Worm (Caenorhabditis elegans) whole organism, midembryonic: Measurements from ENCODE around the gene C03B1.2.

ENCODE experiments used
- T22C8.4 ChIP-seq: fragments of 200-800 bp; sonication (Bioruptor generic); IDR thresholded peaks from 2 replicates; pipeline ENCODE4 v1.3.6; 2022; ENCODE audit warnings: missing genetic modification characterization, missing compliant biosample characterization
- cog-1 ChIP-seq: sonication (generic microtip); optimal IDR thresholded peaks from 2 replicates; lab custom pipeline; 2016; ENCODE audit warnings: missing genetic modification characterization, missing compliant biosample characterization
- flt-1 ChIP-seq: fragments of 200-800 bp; sonication (Bioruptor generic); IDR thresholded peaks from 2 replicates; pipeline ENCODE4 v1.3.6; 2022; ENCODE audit warnings: missing genetic modification characterization, missing compliant biosample characterization
- klf-2 ChIP-seq: fragments of 200-800 bp; sonication (Bioruptor generic); conservative IDR thresholded peaks from 2 replicates; pipeline ENCODE4 v1.3.6; 2022; ENCODE audit warnings: missing genetic modification reagents, missing genetic modification characterization, missing compliant biosample characterization
- med-1 ChIP-seq: sonication (generic microtip); optimal IDR thresholded peaks from 2 replicates; lab custom pipeline; 2017; ENCODE audit warnings: missing genetic modification characterization, mild to moderate bottlenecking, missing compliant biosample characterization, antibody characterized with exemption, missing genetic modification reagents; ENCODE audit not compliant: insufficient read depth
- ref-1 ChIP-seq: fragments of 200-800 bp; sonication (Bioruptor generic); conservative IDR thresholded peaks from 2 replicates; pipeline ENCODE4 v1.3.6; 2022; ENCODE audit warnings: missing genetic modification reagents, missing genetic modification characterization, missing compliant biosample characterization
- tab-1 ChIP-seq: fragments of 200-800 bp; sonication (Bioruptor generic); IDR thresholded peaks from 2 replicates; pipeline ENCODE4 v1.3.6; 2022; ENCODE audit warnings: missing genetic modification characterization, missing compliant biosample characterization
- ztf-23 ChIP-seq: fragments of 200-800 bp; sonication (Bioruptor generic); IDR thresholded peaks from 2 replicates; pipeline ENCODE4 v1.3.6; 2022; ENCODE audit warnings: missing genetic modification reagents, missing genetic modification characterization, missing compliant biosample characterization
- ztf-29 ChIP-seq: fragments of 200-800 bp; sonication (Bioruptor generic); IDR thresholded peaks from 2 replicates; pipeline ENCODE4 v1.3.6; 2022; ENCODE audit warnings: missing genetic modification reagents, missing genetic modification characterization, missing compliant biosample characterization

Gene C03B1.2

DNA sequence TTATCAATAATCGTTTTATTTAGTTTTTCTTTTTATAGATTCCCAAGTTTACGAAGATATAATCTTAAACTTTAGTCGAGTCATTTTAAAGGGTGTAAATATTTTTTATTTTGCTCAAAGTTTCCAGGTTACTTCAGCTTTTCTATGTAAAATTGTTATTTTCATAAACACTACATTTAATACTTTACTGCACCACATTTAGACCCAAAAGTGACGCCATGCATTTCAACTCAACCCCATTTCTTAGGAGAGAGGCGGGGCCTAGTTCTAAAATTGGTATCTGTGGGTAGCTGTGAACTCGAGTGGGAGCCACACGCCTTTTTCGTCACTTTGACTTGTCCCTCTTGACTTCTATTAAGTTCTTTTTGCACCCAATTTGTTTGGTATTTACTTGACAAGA, 42.8 kb downstream of the C03B1.2 start, which contains the start of gene T22E5.1:
Gene T22E5.1 (plus strand): TSS at position 301 of the 400 bp plus-strand sequence.
- TF ChIP-seq ref-1 (GFP tag; lab: Robert Waterston, UW) = no peak
- TF ChIP-seq cog-1 = no peak

DNA sequence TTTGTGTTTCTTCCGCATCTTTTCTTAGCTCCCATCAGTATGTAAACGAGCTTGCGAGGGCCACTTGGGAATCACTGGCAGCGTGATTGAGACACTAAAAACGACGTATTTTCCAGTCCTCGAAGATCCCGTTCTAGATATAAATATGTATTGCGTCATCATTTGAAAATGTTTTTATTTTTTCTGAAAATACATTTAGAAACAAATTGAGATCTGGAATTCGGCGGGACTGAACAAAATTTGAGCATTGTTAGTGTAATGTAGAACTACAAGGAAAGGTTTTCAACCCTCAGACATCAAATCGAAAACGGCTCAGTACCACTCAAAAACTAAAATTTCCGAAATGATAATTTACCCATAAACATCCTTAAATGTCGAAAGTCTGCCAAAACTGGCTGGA, 43.8 kb downstream of the C03B1.2 start:
- TF ChIP-seq ztf-29 (GFP tag; lab: Robert Waterston, UW) = no peak
- no peak for TF ChIP-seq klf-2
- no peak for TF ChIP-seq cog-1
- TF ChIP-seq ref-1 (GFP tag; lab: Robert Waterston, UW) = no peak
- no peak for TF ChIP-seq ztf-23 (GFP tag; lab: Robert Waterston, UW)
- no peak for TF ChIP-seq tab-1 (GFP tag; lab: Robert Waterston, UW)
- no peak for TF ChIP-seq flt-1 (GFP tag; lab: Robert Waterston, UW)
- TF ChIP-seq T22C8.4 (GFP tag; lab: Robert Waterston, UW) = no peak
- no peak for TF ChIP-seq med-1 (GFP tag; lab: Kevin White, UChicago)

DNA sequence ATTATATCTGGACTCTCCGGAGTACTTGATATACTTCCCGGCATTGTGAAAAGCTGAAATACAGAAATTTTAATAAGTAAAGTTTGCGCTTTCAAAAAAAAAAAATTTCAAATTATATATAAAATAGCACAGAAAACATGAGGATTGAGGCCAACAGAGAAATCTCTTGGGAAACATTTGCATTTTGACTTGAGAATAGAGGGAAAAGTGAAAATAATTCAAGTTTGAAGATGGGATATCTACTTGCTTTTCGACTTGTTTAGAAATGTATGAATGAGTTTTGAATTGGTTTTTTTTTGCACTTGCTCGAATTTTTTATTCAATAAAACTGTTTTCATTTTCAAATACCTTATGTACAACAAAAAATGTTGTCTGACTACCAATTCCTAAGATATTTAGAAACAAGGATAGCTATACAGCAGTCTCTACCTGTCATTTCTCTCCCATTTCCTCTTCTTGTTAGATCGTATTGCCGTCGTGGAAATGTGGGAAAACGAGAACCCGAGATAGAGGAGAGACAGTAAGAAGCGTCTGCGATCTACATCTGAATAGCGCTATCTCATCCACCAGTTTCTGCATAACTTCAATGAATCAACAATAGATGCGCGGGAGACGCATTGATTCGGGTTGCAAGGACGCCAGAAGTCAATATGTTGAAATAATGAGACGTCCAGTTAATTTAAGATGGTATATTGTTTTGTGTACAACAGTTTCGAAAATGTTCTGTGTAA, 46.7 kb downstream of the C03B1.2 start, which contains the start of gene T22E5.6:
Gene T22E5.6 (minus strand): TSS at position 51 of the 731 bp plus-strand sequence.
- TF ChIP-seq cog-1 (no peak), med-1 (GFP tag; lab: Kevin White, UChicago) (no peak), flt-1 (GFP tag; lab: Robert Waterston, UW) (no peak), T22C8.4 (GFP tag; lab: Robert Waterston, UW) (no peak)

DNA sequence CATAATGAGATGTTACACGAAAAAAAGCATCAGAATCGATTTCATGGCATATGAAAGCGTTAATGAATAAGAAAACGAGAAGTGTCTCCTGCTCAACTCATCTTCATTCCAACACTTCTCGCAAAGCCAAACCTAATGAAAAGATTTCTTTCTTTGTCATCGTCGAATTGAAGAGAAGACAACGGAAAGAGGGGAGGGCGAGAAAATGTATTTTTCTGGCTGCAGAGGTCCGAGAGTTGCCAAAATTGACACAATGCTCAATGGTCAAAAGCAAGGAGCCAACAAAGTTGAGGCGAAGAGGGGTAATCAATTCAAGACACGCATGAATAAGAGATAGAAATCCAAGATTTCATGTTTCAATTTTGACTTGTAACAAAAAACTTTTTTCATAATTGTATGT, 49.3 kb downstream of the C03B1.2 start:
- TF ChIP-seq klf-2 = no peak
- no peak for TF ChIP-seq ztf-29 (GFP tag; lab: Robert Waterston, UW)
- no peak for TF ChIP-seq ztf-23 (GFP tag; lab: Robert Waterston, UW)
- TF ChIP-seq flt-1 (GFP tag; lab: Robert Waterston, UW) = no peak

DNA sequence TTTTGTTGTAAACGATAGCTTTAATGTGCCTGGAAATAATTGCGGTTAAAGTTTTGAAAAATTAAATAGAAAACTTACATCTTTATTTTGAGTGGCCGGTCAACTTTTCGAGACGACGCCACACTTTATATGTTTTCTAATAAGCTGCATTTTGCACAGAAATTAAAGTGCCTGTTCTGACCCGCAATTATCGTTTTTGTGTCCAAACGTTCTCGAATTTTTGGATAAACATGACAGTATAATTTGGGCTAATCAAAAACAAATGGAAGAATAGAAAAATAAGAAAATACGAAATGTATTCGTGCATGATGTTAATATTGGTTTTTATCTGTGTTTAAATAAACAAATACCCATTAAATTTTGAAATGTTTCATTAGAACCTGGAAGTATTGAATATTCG, 50.9 kb downstream of the C03B1.2 start, which contains the start of gene K10C2.12:
Gene K10C2.12 (minus strand): TSS at position 101 of the 400 bp plus-strand sequence.
- TF ChIP-seq med-1 (GFP tag; lab: Kevin White, UChicago) = no peak
- no peak for TF ChIP-seq klf-2
- no peak for TF ChIP-seq tab-1 (GFP tag; lab: Robert Waterston, UW)
- no peak for TF ChIP-seq flt-1 (GFP tag; lab: Robert Waterston, UW)
- TF ChIP-seq ztf-29 (GFP tag; lab: Robert Waterston, UW) = no peak
- TF ChIP-seq ref-1 (GFP tag; lab: Robert Waterston, UW) = no peak
- TF ChIP-seq ztf-23 (GFP tag; lab: Robert Waterston, UW) = no peak
- no peak for TF ChIP-seq T22C8.4 (GFP tag; lab: Robert Waterston, UW)
- TF ChIP-seq cog-1 = no peak
